Fruit fly (Drosophila melanogaster) whole organism, wandering third instar larva: ENCODE results near the gene soti.

Experiments used
- Abd-B ChIP-seq: fragments of >200 bp; optimal IDR thresholded peaks from 2 replicates; lab custom pipeline; 2017; ENCODE audit warnings: missing biosample characterization, missing genetic modification characterization
- CG32264 ChIP-seq: fragments of 200-800 bp; sonication (Bioruptor generic); optimal IDR thresholded peaks from 2 replicates; lab custom pipeline; 2016; ENCODE audit warnings: missing biosample characterization, missing genetic modification characterization
- CG9705 ChIP-seq: fragments of 200-800 bp; sonication (Bioruptor generic); optimal IDR thresholded peaks from 2 replicates; lab custom pipeline; 2018; ENCODE audit warnings: missing biosample characterization, mild to moderate bottlenecking, missing genetic modification characterization
- CrebA ChIP-seq: fragments of 200-800 bp; sonication (Bioruptor generic); optimal IDR thresholded peaks from 2 replicates; lab custom pipeline; 2016; ENCODE audit warnings: missing biosample characterization, mild to moderate bottlenecking, missing genetic modification characterization, borderline replicate concordance
- Dfd ChIP-seq: fragments of >200 bp; optimal IDR thresholded peaks from 2 replicates; lab custom pipeline; 2017; ENCODE audit warnings: missing biosample characterization, missing genetic modification characterization
- Dif ChIP-seq: fragments of 200-275, 200-300 bp; sonication (Bioruptor generic); optimal IDR thresholded peaks from 2 replicates; lab custom pipeline; 2018; ENCODE audit warnings: missing biosample characterization, missing genetic modification characterization; ENCODE audit not compliant: partially characterized antibody
- GATAd ChIP-seq: sonication (Bioruptor generic); optimal IDR thresholded peaks from 2 replicates; lab custom pipeline; 2016; ENCODE audit warnings: missing biosample characterization, missing genetic modification characterization
- HLH106 ChIP-seq: fragments of 200-800 bp; optimal IDR thresholded peaks from 3 replicates; lab custom pipeline; 2019; ENCODE audit warnings: missing biosample characterization, mild to moderate bottlenecking, missing genetic modification characterization, moderate library complexity
- Hnf4 ChIP-seq: fragments of 200-800 bp; sonication (Bioruptor generic); optimal IDR thresholded peaks from 2 replicates; lab custom pipeline; 2016; ENCODE audit warnings: missing biosample characterization, mild to moderate bottlenecking, missing genetic modification characterization
- Hr78 ChIP-seq: fragments of >200 bp; optimal IDR thresholded peaks from 2 replicates; lab custom pipeline; 2017; ENCODE audit warnings: missing biosample characterization, missing genetic modification characterization
- Hr83 ChIP-seq: fragments of 200-300 bp; sonication (Bioruptor generic); optimal IDR thresholded peaks from 2 replicates; lab custom pipeline; 2016; ENCODE audit warnings: missing biosample characterization, mild to moderate bottlenecking, missing genetic modification characterization, moderate library complexity; ENCODE audit not compliant: poor library complexity, severe bottlenecking
- Jra ChIP-seq: sonication (Bioruptor generic); optimal IDR thresholded peaks from 2 replicates; lab custom pipeline; 2016; ENCODE audit warnings: missing biosample characterization, missing genetic modification characterization
- Mio ChIP-seq: sonication (Bioruptor generic); optimal IDR thresholded peaks from 2 replicates; lab custom pipeline; 2016; ENCODE audit warnings: missing biosample characterization, missing genetic modification characterization
- Myc ChIP-seq: fragments of >200 bp; optimal IDR thresholded peaks from 2 replicates; lab custom pipeline; 2017
- N ChIP-seq: fragments of >200 bp; optimal IDR thresholded peaks from 2 replicates; lab custom pipeline; 2018; ENCODE audit warnings: missing biosample characterization, missing external identifiers, missing genetic modification characterization
- OdsH ChIP-seq: fragments of 200-800 bp; sonication (Bioruptor generic); optimal IDR thresholded peaks from 2 replicates; lab custom pipeline; 2016; ENCODE audit warnings: missing biosample characterization, mild to moderate bottlenecking, missing genetic modification characterization
- Rel ChIP-seq, 2 experiments: fragments of 200-800 bp; sonication (Bioruptor generic) in 1 of 2; optimal IDR thresholded peaks; 2 replicates in 1 of 2; 3 replicates in 1 of 2; lab custom pipeline; 2016 to 2019; ENCODE audit warnings: mild to moderate bottlenecking in 2 of 2, missing biosample characterization in 2 of 2, missing genetic modification characterization in 2 of 2, moderate library complexity in 1 of 2
- Sp1 ChIP-seq: fragments of 200-800 bp; sonication (Bioruptor generic); optimal IDR thresholded peaks from 3 replicates; lab custom pipeline; 2019; ENCODE audit warnings: missing biosample characterization, mild to moderate bottlenecking, missing genetic modification characterization, moderate library complexity
- Vsx2 ChIP-seq: fragments of 200-300, 225-300 bp; sonication (Bioruptor generic); optimal IDR thresholded peaks from 2 replicates; lab custom pipeline; 2018; ENCODE audit warnings: missing biosample characterization, missing genetic modification characterization; ENCODE audit not compliant: partially characterized antibody
- br ChIP-seq: fragments of 200-800 bp; sonication (Bioruptor generic); optimal IDR thresholded peaks from 2 replicates; lab custom pipeline; 2016; ENCODE audit warnings: missing biosample characterization, missing genetic modification characterization
- brk ChIP-seq: fragments of 200-800 bp; sonication (Bioruptor generic); optimal IDR thresholded peaks from 2 replicates; lab custom pipeline; 2016; ENCODE audit warnings: missing biosample characterization, mild to moderate bottlenecking, missing genetic modification characterization
- dl ChIP-seq, 2 experiments: fragments of 175-275, 200-275 bp in 1 of 2; fragments of 200-275 bp in 1 of 2; sonication (Bioruptor generic); optimal IDR thresholded peaks; lab custom pipeline; 2018; ENCODE audit warnings: mild to moderate bottlenecking in 2 of 2, missing biosample characterization in 2 of 2, missing genetic modification characterization in 2 of 2, moderate library complexity in 2 of 2; ENCODE audit not compliant: partially characterized antibody in 2 of 2, insufficient read depth in 1 of 2
- dmrt93B ChIP-seq: fragments of 200-800 bp; sonication (Bioruptor generic); optimal IDR thresholded peaks from 2 replicates; lab custom pipeline; 2018; ENCODE audit warnings: missing biosample characterization, mild to moderate bottlenecking, missing genetic modification characterization
- dsf ChIP-seq: sonication (Bioruptor generic); optimal IDR thresholded peaks from 2 replicates; lab custom pipeline; 2016; ENCODE audit warnings: missing biosample characterization, missing genetic modification characterization, borderline replicate concordance
- ey ChIP-seq: fragments of 200-800 bp; sonication (Bioruptor generic); optimal IDR thresholded peaks from 2 replicates; lab custom pipeline; 2016; ENCODE audit warnings: missing biosample characterization, missing genetic modification characterization
- foxo ChIP-seq, 2 experiments: fragments of 200-800 bp; sonication (Bioruptor generic); optimal IDR thresholded peaks; 2 replicates in 1 of 2; 3 replicates in 1 of 2; lab custom pipeline; 2016 to 2017; ENCODE audit warnings: missing biosample characterization in 2 of 2, missing genetic modification characterization in 2 of 2
- fru ChIP-seq: fragments of 200-800 bp; sonication (Bioruptor generic); optimal IDR thresholded peaks from 3 replicates; lab custom pipeline; 2016; ENCODE audit warnings: missing biosample characterization, mild to moderate bottlenecking, missing genetic modification characterization
- h ChIP-seq: fragments of 200-800 bp; sonication (Bioruptor generic); optimal IDR thresholded peaks from 3 replicates; lab custom pipeline; 2016; ENCODE audit warnings: missing biosample characterization, mild to moderate bottlenecking, missing genetic modification characterization
- jim ChIP-seq: fragments of 175-275, 200-325 bp; sonication (Bioruptor generic); optimal IDR thresholded peaks from 2 replicates; lab custom pipeline; 2016; ENCODE audit warnings: missing biosample characterization, mild to moderate bottlenecking, missing genetic modification characterization
- lola ChIP-seq: fragments of >200 bp; optimal IDR thresholded peaks from 2 replicates; lab custom pipeline; 2017; ENCODE audit warnings: missing biosample characterization, missing genetic modification characterization
- pan ChIP-seq: fragments of >200 bp; optimal IDR thresholded peaks from 2 replicates; lab custom pipeline; 2017
- psq ChIP-seq: fragments of 200-800 bp; sonication (Bioruptor generic); optimal IDR thresholded peaks from 3 replicates; lab custom pipeline; 2017; ENCODE audit warnings: missing biosample characterization, mild to moderate bottlenecking, missing genetic modification characterization, moderate library complexity
- rgr ChIP-seq: fragments of 200-800 bp; sonication (Bioruptor generic); optimal IDR thresholded peaks from 3 replicates; lab custom pipeline; 2016; ENCODE audit warnings: missing biosample characterization, mild to moderate bottlenecking, missing genetic modification characterization
- sage ChIP-seq: fragments of 200-800 bp; sonication (Bioruptor generic); optimal IDR thresholded peaks from 2 replicates; lab custom pipeline; 2016; ENCODE audit warnings: missing biosample characterization, mild to moderate bottlenecking, missing genetic modification characterization
- sv ChIP-seq: fragments of 200-800 bp; sonication (Bioruptor generic); optimal IDR thresholded peaks from 3 replicates; lab custom pipeline; 2016; ENCODE audit warnings: missing biosample characterization, missing genetic modification characterization
- tai ChIP-seq: sonication (Bioruptor generic); optimal IDR thresholded peaks from 2 replicates; lab custom pipeline; 2016; ENCODE audit warnings: missing biosample characterization, missing genetic modification characterization
- usp ChIP-seq: fragments of >200 bp; optimal IDR thresholded peaks from 2 replicates; lab custom pipeline; 2017; ENCODE audit warnings: missing biosample characterization, missing genetic modification characterization
- woc ChIP-seq: sonication (Bioruptor generic); optimal IDR thresholded peaks from 2 replicates; lab custom pipeline; 2016; ENCODE audit warnings: missing biosample characterization, mild to moderate bottlenecking, missing genetic modification characterization

The soti gene

DNA sequence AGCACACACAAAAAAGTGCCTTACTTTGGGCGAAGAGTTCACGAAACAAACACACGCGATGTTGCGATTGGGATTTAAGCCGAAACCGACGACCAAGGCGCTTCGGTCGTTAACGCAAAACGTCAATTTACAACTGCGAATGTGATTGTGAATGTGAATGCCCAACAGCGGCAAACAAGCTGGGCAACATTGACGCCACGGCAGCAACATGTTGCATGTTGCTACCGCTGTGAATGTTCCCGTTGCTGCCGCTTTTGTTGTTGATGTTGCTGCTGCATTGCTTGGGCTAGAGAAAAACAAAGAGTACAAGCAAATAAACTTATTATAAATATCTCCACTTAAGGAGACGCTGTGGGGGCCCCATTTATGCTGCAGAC is 8.7 kb downstream of the soti start, which contains the start of gene NK7.1:
Gene NK7.1, minus strand, starts transcription at position 137 of the 377 bp plus-strand sequence.
- TF ChIP-seq Sp1 (GFP tag; lab: Kevin White, UChicago) (no peak), Jra (GFP tag; lab: Kevin White, UChicago) (no peak), fru (no peak), sv (GFP tag; lab: Kevin White, UChicago) (no peak), Abd-B (no peak), Vsx2 (GFP tag; lab: Kevin White, UChicago) (no peak), Hr78 (GFP tag; lab: Kevin White, UChicago) (no peak), Rel (GFP tag; optimal IDR thresholded peaks at IDR 0.05; lab: Kevin White, UChicago) (no peak), Rel (tag; optimal IDR thresholded peaks at IDR 0.05; lab: Kevin White, UChicago) (no peak), tai (GFP tag; lab: Kevin White, UChicago) (no peak), rgr (GFP tag; lab: Kevin White, UChicago) (no peak), Hnf4 (GFP tag; lab: Kevin White, UChicago) (no peak), pan (no peak), Dif (GFP tag; lab: Kevin White, UChicago) (no peak), foxo (GFP tag; optimal IDR thresholded peaks at IDR 0.05; lab: Kevin White, UChicago) (no peak), psq (no peak), dsf (no peak), HLH106 (no peak)

DNA sequence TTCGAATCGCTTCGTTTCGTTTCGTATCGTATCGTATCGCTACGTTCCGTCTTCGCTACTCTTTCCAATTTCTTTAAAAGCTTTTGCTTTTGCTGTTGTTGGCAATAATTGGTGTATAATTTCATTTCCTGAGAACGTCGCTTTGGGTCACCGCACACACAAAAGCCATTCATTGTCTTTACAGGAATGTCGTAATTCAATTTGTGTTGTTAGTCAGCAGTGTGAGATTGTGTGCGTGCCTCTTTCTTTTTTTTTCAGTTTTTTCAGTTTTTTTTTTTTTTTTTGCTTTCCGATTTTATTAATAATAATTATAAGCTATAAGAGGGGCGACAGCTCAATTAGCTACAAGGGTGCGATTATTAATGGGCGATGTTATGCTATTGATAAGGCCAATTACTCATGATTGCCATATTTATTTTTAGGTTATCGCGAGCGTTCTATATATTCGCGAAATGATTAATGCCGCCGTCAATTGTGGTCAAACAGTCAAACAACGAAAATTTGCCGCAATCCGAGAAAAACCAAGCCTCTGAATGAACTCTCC is 10.3 kb downstream of the soti start:
- TF ChIP-seq Myc (lab: Kevin White, UChicago) (no peak), ey (no peak), HLH106 (no peak), Dfd (GFP tag; lab: Kevin White, UChicago) (no peak), Vsx2 (GFP tag; lab: Kevin White, UChicago) (peak; percentile 28), rgr (GFP tag; lab: Kevin White, UChicago) (peak; percentile 2), CrebA (GFP tag; lab: Kevin White, UChicago) (no peak)
- TF ChIP-seq, all 38 proteins: peak for 2

DNA sequence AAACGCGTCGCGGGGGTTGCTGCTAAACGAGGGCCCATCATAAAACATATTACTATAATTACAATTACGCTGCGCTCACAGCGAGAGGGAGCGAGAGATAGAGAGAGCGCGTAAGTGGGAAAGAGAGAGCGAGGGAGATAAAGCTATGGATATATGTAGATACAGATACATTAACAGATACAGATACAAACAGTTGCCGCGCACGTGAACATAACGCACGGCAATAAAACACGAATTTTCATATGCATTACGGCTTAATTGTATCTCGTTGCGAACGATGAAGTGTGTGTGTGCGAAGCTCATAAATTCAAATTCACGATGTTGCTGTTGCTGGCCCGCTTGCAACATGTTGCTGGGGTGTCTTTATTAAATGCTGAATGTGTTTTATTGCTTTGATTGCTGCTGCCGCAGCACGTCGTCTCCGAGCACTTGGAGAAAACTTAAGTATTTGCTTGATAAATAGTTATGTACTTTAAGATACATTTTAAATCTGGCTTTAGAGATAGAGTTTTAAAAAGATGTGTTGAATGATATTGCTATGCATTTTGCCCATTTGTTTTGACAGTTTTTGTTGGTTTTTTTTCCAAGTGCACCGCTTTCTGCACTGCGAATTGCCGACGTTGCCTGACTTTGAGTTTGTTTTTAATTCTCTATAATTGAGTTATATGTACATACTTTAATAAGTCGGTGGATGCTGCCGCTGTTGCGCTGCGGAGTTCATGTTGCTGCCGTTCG is 11.1 kb downstream of the soti start:
- peak; percentile 94 for TF ChIP-seq ey
- peak; percentile 82 for TF ChIP-seq HLH106
- TF ChIP-seq dsf: peak; percentile 40
- TF ChIP-seq CG9705 (GFP tag; lab: Kevin White, UChicago): no peak
- peak; percentile 28 for TF ChIP-seq Dif (GFP tag; lab: Kevin White, UChicago)
- TF ChIP-seq Myc (lab: Kevin White, UChicago): no peak
- peak; percentile 55 for TF ChIP-seq CrebA (GFP tag; lab: Kevin White, UChicago)
- peak; percentile 81 for TF ChIP-seq woc
- no peak for TF ChIP-seq jim (GFP tag; lab: Kevin White, UChicago)
- no peak for TF ChIP-seq Hr83 (GFP tag; lab: Kevin White, UChicago)
- peak; percentile 82 for TF ChIP-seq sage (GFP tag; lab: Kevin White, UChicago)
- no peak for TF ChIP-seq pan
- TF ChIP-seq tai (GFP tag; lab: Kevin White, UChicago): peak; percentile 77
- TF ChIP-seq dmrt93B (GFP tag; lab: Kevin White, UChicago): peak; percentile 84
- no peak for TF ChIP-seq Vsx2 (GFP tag; lab: Kevin White, UChicago)
- peak; percentile 57 for TF ChIP-seq Mio (GFP tag; lab: Kevin White, UChicago)
- TF ChIP-seq usp (GFP tag; lab: Kevin White, UChicago): no peak
- TF ChIP-seq Sp1 (GFP tag; lab: Kevin White, UChicago): peak; percentile 92
- TF ChIP-seq lola (GFP tag; lab: Kevin White, UChicago): no peak
- peak; percentile 71 for TF ChIP-seq sv (GFP tag; lab: Kevin White, UChicago)
- peak; percentile 76 for TF ChIP-seq Rel (GFP tag; optimal IDR thresholded peaks at IDR 0.05; lab: Kevin White, UChicago)
- TF ChIP-seq Rel (tag; optimal IDR thresholded peaks at IDR 0.05; lab: Kevin White, UChicago): no peak
- TF ChIP-seq GATAd: no peak
- peak; percentile 72 for TF ChIP-seq CG32264 (GFP tag; lab: Kevin White, UChicago)
- TF ChIP-seq br (GFP tag; lab: Kevin White, UChicago): peak; percentile 95
- TF ChIP-seq Dfd (GFP tag; lab: Kevin White, UChicago): peak; percentile 5
- TF ChIP-seq fru: peak; percentile 94
- TF ChIP-seq psq: peak; percentile 87
- peak; percentile 95 for TF ChIP-seq rgr (GFP tag; lab: Kevin White, UChicago)
- no peak for TF ChIP-seq N (GFP tag; lab: Kevin White, UChicago)
- TF ChIP-seq dl (GFP tag; optimal IDR thresholded peaks at IDR 0.05; lab: Kevin White, UChicago; ENCODE audit: insufficient read depth in 1 of 2, partially characterized antibody in 2 of 2): no peak
- TF ChIP-seq h (GFP tag; lab: Kevin White, UChicago): peak; percentile 94
- peak; percentile 63 to 96 for TF ChIP-seq foxo (GFP tag; optimal IDR thresholded peaks at IDR 0.05; lab: Kevin White, UChicago)
- TF ChIP-seq Jra (GFP tag; lab: Kevin White, UChicago): peak; percentile 64
- TF ChIP-seq OdsH: peak; percentile 94
- TF ChIP-seq brk (GFP tag; lab: Kevin White, UChicago): peak; percentile 91
- TF ChIP-seq Hr78 (GFP tag; lab: Kevin White, UChicago): no peak
- peak; percentile 94 for TF ChIP-seq Hnf4 (GFP tag; lab: Kevin White, UChicago)
- TF ChIP-seq Abd-B: no peak
